Worm (Caenorhabditis elegans) whole organism, midembryonic: ENCODE results near the gene sucl-1.

ENCODE experiments used
- T22C8.4 ChIP-seq: fragments of 200-800 bp; sonication (Bioruptor generic); IDR thresholded peaks from 2 replicates; pipeline ENCODE4 v1.3.6; 2022; ENCODE audit warnings: missing genetic modification characterization, missing compliant biosample characterization
- cog-1 ChIP-seq: sonication (generic microtip); optimal IDR thresholded peaks from 2 replicates; lab custom pipeline; 2016; ENCODE audit warnings: missing genetic modification characterization, missing compliant biosample characterization
- flt-1 ChIP-seq: fragments of 200-800 bp; sonication (Bioruptor generic); IDR thresholded peaks from 2 replicates; pipeline ENCODE4 v1.3.6; 2022; ENCODE audit warnings: missing genetic modification characterization, missing compliant biosample characterization
- klf-2 ChIP-seq: fragments of 200-800 bp; sonication (Bioruptor generic); conservative IDR thresholded peaks from 2 replicates; pipeline ENCODE4 v1.3.6; 2022; ENCODE audit warnings: missing genetic modification reagents, missing genetic modification characterization, missing compliant biosample characterization
- med-1 ChIP-seq: sonication (generic microtip); optimal IDR thresholded peaks from 2 replicates; lab custom pipeline; 2017; ENCODE audit warnings: missing genetic modification characterization, mild to moderate bottlenecking, missing compliant biosample characterization, antibody characterized with exemption, missing genetic modification reagents; ENCODE audit not compliant: insufficient read depth
- ref-1 ChIP-seq: fragments of 200-800 bp; sonication (Bioruptor generic); conservative IDR thresholded peaks from 2 replicates; pipeline ENCODE4 v1.3.6; 2022; ENCODE audit warnings: missing genetic modification reagents, missing genetic modification characterization, missing compliant biosample characterization
- tab-1 ChIP-seq: fragments of 200-800 bp; sonication (Bioruptor generic); IDR thresholded peaks from 2 replicates; pipeline ENCODE4 v1.3.6; 2022; ENCODE audit warnings: missing genetic modification characterization, missing compliant biosample characterization
- ztf-23 ChIP-seq: fragments of 200-800 bp; sonication (Bioruptor generic); IDR thresholded peaks from 2 replicates; pipeline ENCODE4 v1.3.6; 2022; ENCODE audit warnings: missing genetic modification reagents, missing genetic modification characterization, missing compliant biosample characterization
- ztf-29 ChIP-seq: fragments of 200-800 bp; sonication (Bioruptor generic); IDR thresholded peaks from 2 replicates; pipeline ENCODE4 v1.3.6; 2022; ENCODE audit warnings: missing genetic modification reagents, missing genetic modification characterization, missing compliant biosample characterization

Gene sucl-1

DNA sequence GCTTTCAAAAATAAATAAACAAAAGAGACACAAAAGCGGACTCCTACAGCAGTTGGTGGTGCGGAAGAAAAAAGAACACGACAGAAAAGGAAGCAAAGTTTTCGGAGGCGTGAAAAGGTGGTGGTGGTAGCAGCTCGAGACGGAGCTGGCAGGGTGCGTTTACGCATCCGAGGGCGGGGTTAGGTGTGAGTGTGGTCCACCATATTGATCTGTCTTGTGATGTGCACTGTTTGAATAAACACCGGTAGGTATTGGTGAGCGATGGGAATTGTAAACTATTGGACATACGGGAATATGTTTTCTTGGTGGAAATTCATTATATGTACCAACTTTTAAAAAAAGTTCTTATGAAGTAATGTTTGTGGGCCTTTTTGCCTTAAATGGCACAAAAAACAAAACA lies 7.2 kb downstream of the sucl-1 start, which contains the start of gene C05G5.5:
Gene C05G5.5 (minus strand): TSS at position 101 of the 400 bp plus-strand sequence.
- TF ChIP-seq cog-1 (no peak), med-1 (GFP tag; lab: Kevin White, UChicago) (no peak), ref-1 (GFP tag; lab: Robert Waterston, UW) (no peak), klf-2 (no peak), tab-1 (GFP tag; lab: Robert Waterston, UW) (no peak), T22C8.4 (GFP tag; lab: Robert Waterston, UW) (no peak), ztf-23 (GFP tag; lab: Robert Waterston, UW) (no peak), ztf-29 (GFP tag; lab: Robert Waterston, UW) (no peak), flt-1 (GFP tag; lab: Robert Waterston, UW) (no peak)

DNA sequence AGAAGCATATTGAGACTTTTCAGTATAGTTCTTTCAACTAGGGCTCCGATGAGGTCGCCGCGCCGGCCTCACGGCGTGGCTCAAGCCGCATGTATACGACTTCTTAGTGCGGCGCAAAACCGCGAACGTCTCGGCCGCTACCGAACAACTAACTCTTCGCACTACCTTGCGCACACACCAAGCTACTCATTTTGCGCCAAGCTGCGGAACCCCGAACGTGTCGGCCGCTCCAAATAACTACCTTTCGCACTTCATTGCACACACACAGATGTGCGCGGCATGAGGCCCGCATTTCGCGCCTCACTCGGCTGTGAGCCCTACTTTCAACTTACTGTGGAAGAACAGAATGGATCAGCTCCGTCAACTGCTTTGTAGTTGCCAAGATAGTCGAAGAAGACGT lies 14.0 kb downstream of the sucl-1 start:
- TF ChIP-seq cog-1: no peak
- TF ChIP-seq ztf-23 (GFP tag; lab: Robert Waterston, UW): peak; percentile 40; the same call in 1 of the 2 replicates

DNA sequence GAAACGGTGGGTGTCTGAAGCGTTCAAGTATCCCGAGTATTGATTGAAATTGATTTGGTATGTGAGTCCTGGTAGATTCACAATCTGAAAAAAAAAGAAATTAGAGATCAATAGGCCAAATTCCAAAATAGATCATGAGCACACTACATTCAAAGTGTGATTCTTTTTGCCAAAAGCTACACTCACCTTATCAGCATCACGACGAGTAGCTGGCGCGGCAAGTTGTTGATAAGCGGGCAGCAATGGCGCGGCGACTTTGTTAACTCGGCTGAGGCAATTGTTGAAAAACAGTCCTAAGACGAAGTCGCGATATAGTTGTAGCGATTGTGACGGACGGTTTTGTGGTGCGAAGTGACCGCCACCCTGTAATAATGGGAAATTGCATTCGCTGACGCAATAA lies 15.2 kb downstream of the sucl-1 start:
- no peak for TF ChIP-seq tab-1 (GFP tag; lab: Robert Waterston, UW)
- TF ChIP-seq ztf-23 (GFP tag; lab: Robert Waterston, UW): no peak
- TF ChIP-seq med-1 (GFP tag; lab: Kevin White, UChicago): no peak
- no peak for TF ChIP-seq klf-2
- TF ChIP-seq cog-1: no peak
- no peak for TF ChIP-seq ztf-29 (GFP tag; lab: Robert Waterston, UW)
- TF ChIP-seq flt-1 (GFP tag; lab: Robert Waterston, UW): no peak
- TF ChIP-seq ref-1 (GFP tag; lab: Robert Waterston, UW): no peak
- TF ChIP-seq T22C8.4 (GFP tag; lab: Robert Waterston, UW): no peak

DNA sequence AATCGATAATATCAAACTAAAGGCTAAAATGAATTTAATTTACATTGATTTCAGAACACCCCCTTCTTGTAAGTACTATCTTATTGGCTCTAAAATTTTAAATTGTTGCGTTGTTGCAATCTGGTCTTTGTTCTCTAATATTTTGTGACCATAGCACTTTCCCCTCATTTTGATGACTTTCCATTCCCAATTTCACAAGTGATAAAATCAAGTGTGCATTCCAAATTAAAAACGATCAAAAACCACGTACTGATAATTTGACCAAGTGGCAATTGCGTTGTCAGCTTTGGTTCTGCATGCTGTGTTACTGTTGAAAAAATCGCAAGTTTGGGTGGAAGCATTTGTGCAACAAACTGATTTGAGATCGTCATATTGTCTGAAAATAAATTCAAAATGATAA lies 16.5 kb downstream of the sucl-1 start:
- no peak for TF ChIP-seq cog-1
- TF ChIP-seq med-1 (GFP tag; lab: Kevin White, UChicago): no peak
- no peak for TF ChIP-seq flt-1 (GFP tag; lab: Robert Waterston, UW)
- TF ChIP-seq tab-1 (GFP tag; lab: Robert Waterston, UW): no peak
- TF ChIP-seq T22C8.4 (GFP tag; lab: Robert Waterston, UW): no peak
- no peak for TF ChIP-seq ztf-23 (GFP tag; lab: Robert Waterston, UW)
- no peak for TF ChIP-seq klf-2
- TF ChIP-seq ref-1 (GFP tag; lab: Robert Waterston, UW): no peak
- TF ChIP-seq ztf-29 (GFP tag; lab: Robert Waterston, UW): no peak

DNA sequence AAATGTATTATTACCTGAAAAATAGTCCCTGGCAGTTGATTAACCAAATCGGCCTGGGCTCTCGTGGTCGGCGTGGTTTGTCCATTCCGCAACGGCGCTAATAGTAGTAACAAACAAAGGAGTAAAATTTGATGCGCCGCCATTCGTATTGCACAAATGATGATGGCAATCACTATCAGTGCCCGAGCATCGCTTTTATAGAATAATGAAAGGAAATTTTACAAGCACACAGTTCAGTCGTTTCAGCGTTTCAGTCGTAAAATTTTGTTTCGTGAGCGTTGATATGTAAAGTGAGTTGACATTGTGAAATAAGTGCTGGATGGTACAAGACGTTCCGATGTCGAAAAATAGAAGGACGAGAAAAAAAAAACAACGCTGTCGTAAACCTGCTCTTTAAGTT lies 17.9 kb downstream of the sucl-1 start, which contains the start of gene Y16B4A.2:
Gene Y16B4A.2 (minus strand): TSS at position 170 of the 400 bp plus-strand sequence.
- TF ChIP-seq ref-1 (GFP tag; lab: Robert Waterston, UW) (no peak), flt-1 (GFP tag; lab: Robert Waterston, UW) (no peak), ztf-23 (GFP tag; lab: Robert Waterston, UW) (no peak), med-1 (GFP tag; lab: Kevin White, UChicago) (no peak), cog-1 (no peak), klf-2 (no peak), ztf-29 (GFP tag; lab: Robert Waterston, UW) (no peak)

DNA sequence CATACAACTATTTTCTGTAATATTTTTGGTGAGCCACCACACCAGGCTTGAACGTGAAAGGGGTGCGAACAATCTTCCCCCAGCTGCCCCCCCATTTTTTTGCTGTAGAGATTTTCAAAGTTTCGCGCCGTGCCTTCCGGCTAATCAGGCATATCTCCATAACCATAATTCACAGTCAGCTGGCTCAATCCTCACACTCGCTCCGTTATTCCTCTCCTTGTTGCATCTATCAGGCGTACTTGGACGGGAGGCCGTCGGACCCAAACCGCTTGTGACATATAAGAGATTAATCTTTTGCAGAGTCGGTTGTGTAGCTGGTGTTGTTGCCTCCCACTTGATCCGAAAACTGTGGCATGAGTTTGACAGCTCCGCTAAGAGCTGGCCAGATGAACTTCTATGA lies 19.4 kb downstream of the sucl-1 start, which contains the start of gene unc-3:
Gene unc-3 (plus strand): TSS at position 301 of the 400 bp plus-strand sequence.
- no peak for TF ChIP-seq med-1 (GFP tag; lab: Kevin White, UChicago)
- no peak for TF ChIP-seq tab-1 (GFP tag; lab: Robert Waterston, UW)
- no peak for TF ChIP-seq klf-2
- no peak for TF ChIP-seq flt-1 (GFP tag; lab: Robert Waterston, UW)
- TF ChIP-seq cog-1: no peak
- no peak for TF ChIP-seq ref-1 (GFP tag; lab: Robert Waterston, UW)
- no peak for TF ChIP-seq T22C8.4 (GFP tag; lab: Robert Waterston, UW)
- TF ChIP-seq ztf-23 (GFP tag; lab: Robert Waterston, UW): no peak
- TF ChIP-seq ztf-29 (GFP tag; lab: Robert Waterston, UW): no peak

DNA sequence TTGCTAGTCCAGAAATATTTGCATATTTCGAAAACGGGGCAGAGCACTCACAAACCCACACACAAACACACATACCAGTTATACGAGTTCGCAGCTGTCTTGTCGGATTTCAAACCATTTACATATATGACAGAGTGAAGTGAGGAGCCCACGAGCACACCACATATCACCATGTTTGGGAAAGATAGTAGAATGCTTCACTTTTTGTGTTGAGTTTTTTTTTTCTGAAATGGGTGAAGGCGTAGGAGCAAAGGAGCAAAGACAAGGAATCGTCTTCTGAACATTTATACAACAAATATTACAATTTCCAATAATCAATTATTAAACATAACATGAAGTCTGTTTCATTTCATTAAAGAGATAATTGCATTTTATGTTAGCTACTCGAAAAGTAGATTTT lies 21.4 kb downstream of the sucl-1 start:
- TF ChIP-seq klf-2: no peak
- TF ChIP-seq ztf-29 (GFP tag; lab: Robert Waterston, UW): no peak
- TF ChIP-seq med-1 (GFP tag; lab: Kevin White, UChicago): no peak
- no peak for TF ChIP-seq ref-1 (GFP tag; lab: Robert Waterston, UW)
- no peak for TF ChIP-seq T22C8.4 (GFP tag; lab: Robert Waterston, UW)
- TF ChIP-seq ztf-23 (GFP tag; lab: Robert Waterston, UW): no peak
- no peak for TF ChIP-seq tab-1 (GFP tag; lab: Robert Waterston, UW)
- no peak for TF ChIP-seq cog-1
- no peak for TF ChIP-seq flt-1 (GFP tag; lab: Robert Waterston, UW)

DNA sequence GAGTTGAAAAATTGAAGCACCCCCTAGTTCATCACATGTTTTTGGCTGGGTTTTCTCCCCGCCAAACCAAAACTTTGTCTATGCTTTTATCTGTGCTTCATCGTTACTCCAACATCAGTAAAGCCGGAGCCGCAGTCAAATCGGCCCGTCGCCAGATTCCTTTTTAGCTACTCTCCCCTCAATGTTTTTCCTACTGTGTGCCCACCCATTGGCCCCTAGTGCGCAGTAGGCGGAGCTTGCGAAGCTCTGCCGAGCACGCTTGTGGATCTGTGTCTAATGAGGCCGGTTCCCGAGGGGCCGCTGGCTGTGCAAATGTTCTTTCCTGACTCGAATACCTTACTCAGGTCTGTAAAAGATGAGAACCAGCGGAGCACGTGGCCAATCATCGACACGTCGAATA lies 22.5 kb downstream of the sucl-1 start:
- TF ChIP-seq med-1 (GFP tag; lab: Kevin White, UChicago) (no peak), ztf-23 (GFP tag; lab: Robert Waterston, UW) (no peak), klf-2 (no peak), ref-1 (GFP tag; lab: Robert Waterston, UW) (no peak), tab-1 (GFP tag; lab: Robert Waterston, UW) (no peak), flt-1 (GFP tag; lab: Robert Waterston, UW) (no peak), ztf-29 (GFP tag; lab: Robert Waterston, UW) (no peak), cog-1 (no peak), T22C8.4 (GFP tag; lab: Robert Waterston, UW) (no peak)

DNA sequence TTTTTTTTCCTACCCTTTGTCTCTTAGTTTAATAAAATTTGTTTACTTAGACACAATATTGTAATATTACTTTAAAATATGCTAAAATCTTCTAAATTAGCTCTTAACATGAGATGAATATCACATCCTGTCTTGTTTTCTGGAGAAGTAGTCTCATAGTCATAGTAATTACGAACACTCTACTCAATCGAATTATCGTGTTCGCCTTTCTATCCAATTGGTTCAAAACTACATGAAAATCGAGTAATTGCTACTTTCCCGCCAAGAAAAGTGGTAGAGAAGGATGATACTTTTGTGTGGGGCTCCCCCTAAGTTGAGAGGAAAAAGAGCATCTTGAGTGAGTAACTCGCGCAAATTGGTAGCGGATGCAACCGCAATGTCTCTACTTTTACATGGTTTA lies 24.3 kb downstream of the sucl-1 start:
- TF ChIP-seq flt-1 (GFP tag; lab: Robert Waterston, UW): no peak
- TF ChIP-seq ztf-29 (GFP tag; lab: Robert Waterston, UW): no peak
- TF ChIP-seq tab-1 (GFP tag; lab: Robert Waterston, UW): no peak
- TF ChIP-seq ref-1 (GFP tag; lab: Robert Waterston, UW): no peak
- no peak for TF ChIP-seq T22C8.4 (GFP tag; lab: Robert Waterston, UW)
- no peak for TF ChIP-seq klf-2
- no peak for TF ChIP-seq med-1 (GFP tag; lab: Kevin White, UChicago)

DNA sequence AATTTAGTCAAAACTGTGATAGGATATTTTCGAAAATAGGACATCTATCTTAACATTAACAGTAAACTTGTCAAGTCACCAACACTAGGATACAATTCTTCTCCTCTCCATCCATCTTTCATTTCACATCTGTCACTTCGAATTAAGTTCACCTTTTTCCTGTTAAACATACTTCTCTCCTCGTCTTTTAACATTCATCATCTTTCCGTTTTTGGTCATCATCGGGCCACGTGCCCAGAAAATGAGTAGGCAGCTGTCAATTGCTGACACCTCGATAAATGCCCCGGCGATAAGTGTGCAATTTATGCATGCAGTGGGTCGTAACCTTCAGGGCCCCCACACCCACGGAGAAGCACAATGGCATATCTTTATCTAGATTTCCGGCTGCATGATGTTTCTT lies 26.4 kb downstream of the sucl-1 start:
- TF ChIP-seq cog-1 (no peak), ztf-29 (GFP tag; lab: Robert Waterston, UW) (no peak), klf-2 (no peak), flt-1 (GFP tag; lab: Robert Waterston, UW) (no peak), ztf-23 (GFP tag; lab: Robert Waterston, UW) (no peak), T22C8.4 (GFP tag; lab: Robert Waterston, UW) (no peak), tab-1 (GFP tag; lab: Robert Waterston, UW) (no peak), med-1 (GFP tag; lab: Kevin White, UChicago) (no peak), ref-1 (GFP tag; lab: Robert Waterston, UW) (no peak; the same call in 1 of the 2 replicates)
